Worm (Caenorhabditis elegans): ENCODE data around the gene F23F1.6.
A peak's percentile ranks its signal among the peaks of the same experiment; 100 is the strongest.

The F23F1.6 gene

DNA sequence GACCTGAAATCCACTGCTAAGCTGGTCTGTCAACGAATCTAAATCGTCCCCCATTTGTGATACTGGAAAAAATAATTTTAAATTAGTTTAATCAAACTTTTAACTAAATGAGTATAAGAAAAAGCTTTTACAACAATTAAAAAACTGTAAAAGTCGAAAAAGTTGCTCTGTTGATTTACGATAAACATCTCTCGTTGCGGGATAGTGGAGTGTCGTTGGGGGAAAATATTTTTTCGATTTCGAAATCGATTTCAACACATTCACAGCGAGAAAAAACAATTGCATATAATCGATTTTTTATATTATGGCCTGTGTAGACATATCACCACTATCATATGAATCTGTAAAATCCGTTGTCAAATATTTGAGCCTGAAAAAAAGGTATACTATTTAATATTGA lies 5.6 kb downstream of the F23F1.6 start, which contains the start of the genes F23F1.5 and fbxc-54:
TSS of gene F23F1.5 (minus strand) at position 64 of the 400 bp plus-strand sequence.
TSS of gene fbxc-54 (plus strand) at position 199 of the 400 bp plus-strand sequence.
- no peak for TF ChIP-seq pag-3 (tag; optimal IDR thresholded peaks at IDR 0.05; ENCODE audit: borderline replicate concordance, insufficient read depth)
- TF ChIP-seq aly-2 (tag; optimal IDR thresholded peaks at IDR 0.05): no peak
- TF ChIP-seq efl-1 (optimal IDR thresholded peaks at IDR 0.05): peak; percentile 29 to 51
- peak; percentile 44 to 77 for TF ChIP-seq efl-1 (GFP tag; optimal IDR thresholded peaks at IDR 0.05 in 1 of 2)
- TF ChIP-seq lin-35 (GFP tag; optimal IDR thresholded peaks at IDR 0.05): peak; percentile 16 to 55
- no peak for TF ChIP-seq zag-1 (tag; optimal IDR thresholded peaks at IDR 0.05)
- TF ChIP-seq hlh-4 (tag; optimal IDR thresholded peaks at IDR 0.05): no peak
- no peak for TF ChIP-seq unc-30 (tag; optimal IDR thresholded peaks at IDR 0.05)
- no peak for TF ChIP-seq unc-98 (GFP tag; IDR thresholded peaks at IDR 0.05)
- TF ChIP-seq elt-3 (tag; optimal IDR thresholded peaks at IDR 0.05): no peak
- TF ChIP-seq mef-2 (tag; optimal IDR thresholded peaks at IDR 0.05): no peak
- no peak for TF ChIP-seq lin-39 (tag; optimal IDR thresholded peaks at IDR 0.05)
- TF ChIP-seq pqm-1 (tag; optimal IDR thresholded peaks at IDR 0.05): no peak
- TF ChIP-seq sptf-1 (tag; optimal IDR thresholded peaks at IDR 0.05): no peak
- TF ChIP-seq nhr-77 (tag; optimal IDR thresholded peaks at IDR 0.05): no peak
- TF ChIP-seq fkh-10 (GFP tag; optimal IDR thresholded peaks at IDR 0.05): no peak
- no peak for TF ChIP-seq unc-62 (GFP tag; optimal IDR thresholded peaks at IDR 0.05)
- no peak for TF ChIP-seq sup-37 (GFP tag; optimal IDR thresholded peaks at IDR 0.05)
- TF ChIP-seq ama-1 (optimal IDR thresholded peaks at IDR 0.05): no peak
- no peak for TF ChIP-seq tlp-1 (tag; optimal IDR thresholded peaks at IDR 0.05)
- no peak for TF ChIP-seq grh-1 (GFP tag; IDR thresholded peaks at IDR 0.05)
- TF ChIP-seq snu-23 (GFP tag; optimal IDR thresholded peaks at IDR 0.05): no peak
- TF ChIP-seq irx-1 (tag; optimal IDR thresholded peaks at IDR 0.05): no peak
- no peak for TF ChIP-seq nhr-237 (tag; optimal IDR thresholded peaks at IDR 0.05)
- TF ChIP-seq fkh-4 (tag; optimal IDR thresholded peaks at IDR 0.05; ENCODE audit: borderline replicate concordance): no peak
- peak in 1 of 2 experiments; percentile 74 for TF ChIP-seq lsy-2 (tag; optimal IDR thresholded peaks at IDR 0.05)
- no peak for TF ChIP-seq egl-27 (tag; optimal IDR thresholded peaks at IDR 0.05)
- no peak for TF ChIP-seq ztf-11 (tag; optimal IDR thresholded peaks at IDR 0.05)
- TF ChIP-seq isw-1 (GFP tag; IDR thresholded peaks at IDR 0.05): no peak
- no peak for TF ChIP-seq nhr-90 (tag; optimal IDR thresholded peaks at IDR 0.05; ENCODE audit: poor library complexity)
- no peak for TF ChIP-seq lin-14 (GFP tag; optimal IDR thresholded peaks at IDR 0.05)
- TF ChIP-seq alr-1 (tag; optimal IDR thresholded peaks at IDR 0.05; ENCODE audit: borderline replicate concordance): no peak
- no peak for TF ChIP-seq unc-86 (tag; optimal IDR thresholded peaks at IDR 0.05)
- no peak for TF ChIP-seq mdl-1 (tag; optimal IDR thresholded peaks at IDR 0.05)
- TF ChIP-seq ceh-63 (GFP tag; optimal IDR thresholded peaks at IDR 0.05): no peak
- no peak for TF ChIP-seq rnt-1 (tag; optimal IDR thresholded peaks at IDR 0.05)
- peak; percentile 2 for TF ChIP-seq nhr-47 (tag; optimal IDR thresholded peaks at IDR 0.05)
- TF ChIP-seq aha-1 (tag; optimal IDR thresholded peaks at IDR 0.05): no peak
- no peak for TF ChIP-seq hlh-17 (GFP tag; optimal IDR thresholded peaks at IDR 0.05; ENCODE audit: borderline replicate concordance)
- no peak for TF ChIP-seq C04F5.9 (tag; optimal IDR thresholded peaks at IDR 0.05)
- no peak for TF ChIP-seq ces-1 (GFP tag; optimal IDR thresholded peaks at IDR 0.05)
- TF ChIP-seq dpl-1 (GFP tag; optimal IDR thresholded peaks at IDR 0.05): peak; percentile 1 to 58 (median 4)
- no peak for TF ChIP-seq egl-13 (tag; optimal IDR thresholded peaks at IDR 0.05)
- no peak for TF ChIP-seq swsn-7 (tag; optimal IDR thresholded peaks at IDR 0.05)
- no peak for TF ChIP-seq ceh-8 (GFP tag; optimal IDR thresholded peaks at IDR 0.05)
- no peak for TF ChIP-seq efl-3 (GFP tag; optimal IDR thresholded peaks at IDR 0.05)
- TF ChIP-seq nhr-20 (tag; optimal IDR thresholded peaks at IDR 0.05): no peak
- TF ChIP-seq hpl-2 (GFP tag; optimal IDR thresholded peaks at IDR 0.05): no peak
- TF ChIP-seq pax-3 (tag; optimal IDR thresholded peaks at IDR 0.05): no peak
- no peak for TF ChIP-seq nhr-76 (tag; optimal IDR thresholded peaks at IDR 0.05)
- no peak for TF ChIP-seq nhr-85 (tag)
- no peak for TF ChIP-seq dsc-1 (tag; optimal IDR thresholded peaks at IDR 0.05)
- TF ChIP-seq tbx-2 (tag; optimal IDR thresholded peaks at IDR 0.05): no peak
- no peak for TF ChIP-seq xbp-1 (tag; optimal IDR thresholded peaks at IDR 0.05)
